Worm (Caenorhabditis elegans): ENCODE results near the gene nish-1.

DNA sequence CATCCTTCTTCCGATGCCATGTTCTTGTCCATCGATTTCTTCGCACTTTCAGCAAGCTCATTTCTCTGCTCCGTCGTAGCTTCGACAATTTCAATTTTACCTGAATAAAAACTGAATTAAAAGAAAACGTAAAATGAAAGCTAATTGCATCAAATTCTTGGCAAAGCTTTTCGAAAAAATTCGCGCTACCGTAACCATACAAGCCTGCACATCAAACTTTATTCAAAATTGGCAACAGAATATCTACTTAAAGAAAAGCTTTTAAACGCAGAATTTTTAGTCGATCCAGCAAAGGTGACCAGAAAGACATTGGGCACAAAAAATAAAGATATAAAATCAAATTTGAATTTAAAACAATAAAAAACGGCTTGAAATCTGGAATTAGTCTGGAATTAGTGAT is 21.9 kb upstream of the nish-1 start:
- TF ChIP-seq let-607 (tag; optimal IDR thresholded peaks at IDR 0.05) (no peak), D2030.7 (GFP tag; IDR thresholded peaks at IDR 0.05) (0 out of 2 replicates have a peak, but pooled peaks have one; percentile 12), egl-44 (GFP tag; IDR thresholded peaks at IDR 0.05) (0 out of 2 replicates have a peak, but pooled peaks have one; percentile 36), ama-1 (optimal IDR thresholded peaks at IDR 0.05) (no peak), ama-1 (GFP tag; optimal IDR thresholded peaks at IDR 0.05) (peak in 1 of 2 experiments; percentile 28), snpc-4 (GFP tag; optimal IDR thresholded peaks at IDR 0.05) (no peak), snpc-4 (tag; optimal IDR thresholded peaks at IDR 0.05) (no peak), lin-54 (GFP tag; optimal IDR thresholded peaks at IDR 0.05) (no peak), tbp1 (GFP tag; optimal IDR thresholded peaks at IDR 0.05) (no peak), hmg-1.2 (GFP tag; IDR thresholded peaks at IDR 0.05) (peak; percentile 16; the same call in 1 of the 2 replicates), attf-5 (GFP tag; optimal IDR thresholded peaks at IDR 0.05) (no peak), attf-6 (GFP tag; IDR thresholded peaks at IDR 0.05) (no peak), pha-4 (tag; optimal IDR thresholded peaks at IDR 0.05) (no peak), Y95B8A.8 (GFP tag; IDR thresholded peaks at IDR 0.05) (no peak)

Data from whole organism, young adult.